Fruit fly (Drosophila melanogaster) whole organism: ENCODE results near the gene CG9458.

Source experiments
- CG8478 ChIP-seq: fragments of >200 bp; optimal IDR thresholded peaks from 2 replicates; lab custom pipeline; 2018; ENCODE audit warnings: inconsistent platforms
- Dll ChIP-seq: fragments of >200 bp; optimal IDR thresholded peaks from 2 replicates; lab custom pipeline; 2017
- pan ChIP-seq: fragments of >200 bp; optimal IDR thresholded peaks from 2 replicates; lab custom pipeline; 2017

DNA sequence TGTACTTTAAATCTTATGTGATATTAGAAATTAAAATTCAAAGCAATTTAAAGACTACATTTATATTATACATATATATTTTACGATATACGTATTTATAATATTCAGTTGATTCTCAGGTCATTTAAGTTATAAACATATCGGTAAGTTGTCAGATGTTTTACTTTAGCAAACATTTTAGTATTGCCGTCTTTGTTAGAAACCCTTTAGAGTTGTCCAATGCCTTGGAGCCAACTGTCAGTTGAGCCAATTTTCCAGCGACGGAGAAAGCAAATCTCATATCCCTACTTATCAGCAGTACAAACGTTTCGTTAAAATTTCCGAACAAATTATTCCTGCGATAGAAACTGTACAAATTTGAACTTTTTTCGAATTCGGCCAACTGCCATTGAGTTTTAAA lies 44.9 kb downstream of the CG9458 start, which contains the start of gene topi:
- TF ChIP-seq CG8478 (no peak), pan (lab: Kevin White, UChicago) (no peak), Dll (lab: Kevin White, UChicago) (no peak)
